Worm (Caenorhabditis elegans) whole organism, early embryonic: ENCODE data around the gene ZC53.1.

Experiments used
- B0310.2 ChIP-seq: sonication (generic microtip); optimal IDR thresholded peaks from 2 replicates; lab custom pipeline; 2016; ENCODE audit warnings: mild to moderate bottlenecking, missing genetic modification characterization, missing compliant biosample characterization
- F13C5.2 ChIP-seq: sonication (generic microtip); optimal IDR thresholded peaks from 2 replicates; lab custom pipeline; 2017; ENCODE audit warnings: mild to moderate bottlenecking, missing genetic modification characterization, inconsistent platforms, missing compliant biosample characterization
- aly-1 ChIP-seq: sonication (generic microtip); optimal IDR thresholded peaks from 2 replicates; lab custom pipeline; 2016; ENCODE audit warnings: missing genetic modification characterization, missing compliant biosample characterization
- ama-1 ChIP-seq: fragments of 150-350 bp; optimal IDR thresholded peaks from 2 replicates; lab custom pipeline; 2014
- pes-1 ChIP-seq: fragments of 200-800 bp; sonication (Bioruptor generic); IDR thresholded peaks from 2 replicates; pipeline ENCODE4 v1.3.6; 2022; ENCODE audit warnings: missing genetic modification reagents, missing genetic modification characterization, missing compliant biosample characterization
- sea-1 ChIP-seq: fragments of 200-800 bp; sonication (Bioruptor generic); conservative IDR thresholded peaks from 2 replicates; pipeline ENCODE4 v1.3.6; 2022; ENCODE audit warnings: missing genetic modification characterization, missing compliant biosample characterization

- no peak for TF ChIP-seq pes-1 (GFP tag; lab: Robert Waterston, UW)
- TF ChIP-seq sea-1 (GFP tag; lab: Robert Waterston, UW), result no peak
- no peak for TF ChIP-seq ama-1 (lab: Kevin White, UChicago)
- no peak for TF ChIP-seq aly-1
- no peak for TF ChIP-seq B0310.2 (tag; lab: Kevin White, UChicago)
- TF ChIP-seq F13C5.2 (tag; lab: Kevin White, UChicago), result no peak
These were observed 22.3 kb downstream of the ZC53.1 start for ce11 chrX:1890817-1891216.
